Fruit fly (Drosophila melanogaster): ENCODE data around the gene Usp14.

Gene Usp14

dm6 chr2L:10351130-10351529 is 36.9 kb upstream of the Usp14 start:
- TF ChIP-seq CrebA (GFP tag; optimal IDR thresholded peaks at IDR 0.05; ENCODE audit: borderline replicate concordance) (no peak), psq (GFP tag; optimal IDR thresholded peaks at IDR 0.05) (no peak), CG9705 (GFP tag; optimal IDR thresholded peaks at IDR 0.05) (no peak), foxo (GFP tag; optimal IDR thresholded peaks at IDR 0.05) (no peak), sv (GFP tag; optimal IDR thresholded peaks at IDR 0.05) (no peak), Vsx2 (GFP tag; optimal IDR thresholded peaks at IDR 0.05; ENCODE audit: partially characterized antibody) (no peak), Mio (GFP tag; optimal IDR thresholded peaks at IDR 0.05) (no peak), Abd-B (GFP tag; optimal IDR thresholded peaks at IDR 0.05) (no peak), sage (GFP tag; optimal IDR thresholded peaks at IDR 0.05) (no peak), brk (GFP tag; optimal IDR thresholded peaks at IDR 0.05) (no peak), fru (GFP tag; optimal IDR thresholded peaks at IDR 0.05) (no peak), dmrt93B (GFP tag; optimal IDR thresholded peaks at IDR 0.05) (no peak), OdsH (GFP tag; optimal IDR thresholded peaks at IDR 0.05) (no peak), usp (GFP tag; optimal IDR thresholded peaks at IDR 0.05) (no peak), Myc (optimal IDR thresholded peaks at IDR 0.05) (no peak), CG32264 (GFP tag; optimal IDR thresholded peaks at IDR 0.05) (no peak)

DNA sequence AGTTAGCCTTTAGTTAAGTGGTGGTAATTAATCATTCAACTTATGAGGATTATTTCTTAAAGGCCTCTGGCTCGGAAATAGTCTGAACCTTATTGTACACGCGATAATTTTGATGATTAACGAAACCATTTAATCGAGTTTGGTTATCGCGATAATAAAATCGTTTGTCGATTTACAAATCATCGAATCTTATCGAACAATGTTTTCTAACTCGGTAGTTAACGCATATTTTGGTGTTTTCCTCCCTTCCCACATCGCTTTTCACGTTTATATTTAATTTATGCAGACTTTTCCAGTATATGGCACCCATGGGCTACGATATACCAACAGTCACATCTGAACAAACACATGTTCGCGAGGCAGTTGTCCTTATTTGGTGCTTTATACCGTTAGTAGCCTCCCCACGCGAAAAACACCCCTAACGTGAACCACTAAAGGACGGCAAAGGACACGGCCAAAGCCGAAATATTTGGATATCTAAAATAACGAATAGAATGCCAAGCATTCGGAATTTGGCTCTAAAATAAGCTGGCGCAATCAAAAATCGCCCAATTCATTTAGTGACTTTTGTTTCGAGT is 29.9 kb upstream of the Usp14 start, which contains the start of gene Frmd5:
Gene Frmd5 (plus strand): TSS at position 414 of the 578 bp plus-strand sequence.
- TF ChIP-seq Rel (GFP tag; optimal IDR thresholded peaks at IDR 0.05): no peak
- TF ChIP-seq Rel (tag; optimal IDR thresholded peaks at IDR 0.05): no peak
- no peak for TF ChIP-seq brk (GFP tag; optimal IDR thresholded peaks at IDR 0.05)
- no peak for TF ChIP-seq CG9705 (GFP tag; optimal IDR thresholded peaks at IDR 0.05)
- no peak for TF ChIP-seq Dif (GFP tag; optimal IDR thresholded peaks at IDR 0.05; ENCODE audit: partially characterized antibody)
- no peak for TF ChIP-seq dmrt93B (GFP tag; optimal IDR thresholded peaks at IDR 0.05)
- TF ChIP-seq dsf (GFP tag; optimal IDR thresholded peaks at IDR 0.05; ENCODE audit: borderline replicate concordance): no peak
- TF ChIP-seq dl (GFP tag; optimal IDR thresholded peaks at IDR 0.05; ENCODE audit: insufficient read depth in 1 of 2, partially characterized antibody in 2 of 2): no peak
- no peak for TF ChIP-seq Hr83 (GFP tag; optimal IDR thresholded peaks at IDR 0.05; ENCODE audit: poor library complexity, severe bottlenecking)
- TF ChIP-seq woc (GFP tag; optimal IDR thresholded peaks at IDR 0.05): no peak
- no peak for TF ChIP-seq usp (GFP tag; optimal IDR thresholded peaks at IDR 0.05)
- TF ChIP-seq Jra (GFP tag; optimal IDR thresholded peaks at IDR 0.05): no peak
- TF ChIP-seq HLH106 (tag; optimal IDR thresholded peaks at IDR 0.05): no peak
- TF ChIP-seq rgr (GFP tag; optimal IDR thresholded peaks at IDR 0.05): no peak
- no peak for TF ChIP-seq OdsH (GFP tag; optimal IDR thresholded peaks at IDR 0.05)
- TF ChIP-seq N (GFP tag; optimal IDR thresholded peaks at IDR 0.05): no peak
- no peak for TF ChIP-seq Hr78 (GFP tag; optimal IDR thresholded peaks at IDR 0.05)
- no peak for TF ChIP-seq Mio (GFP tag; optimal IDR thresholded peaks at IDR 0.05)
- no peak for TF ChIP-seq Vsx2 (GFP tag; optimal IDR thresholded peaks at IDR 0.05; ENCODE audit: partially characterized antibody)
- no peak for TF ChIP-seq h (GFP tag; optimal IDR thresholded peaks at IDR 0.05)
- TF ChIP-seq br (GFP tag; optimal IDR thresholded peaks at IDR 0.05): no peak

DNA sequence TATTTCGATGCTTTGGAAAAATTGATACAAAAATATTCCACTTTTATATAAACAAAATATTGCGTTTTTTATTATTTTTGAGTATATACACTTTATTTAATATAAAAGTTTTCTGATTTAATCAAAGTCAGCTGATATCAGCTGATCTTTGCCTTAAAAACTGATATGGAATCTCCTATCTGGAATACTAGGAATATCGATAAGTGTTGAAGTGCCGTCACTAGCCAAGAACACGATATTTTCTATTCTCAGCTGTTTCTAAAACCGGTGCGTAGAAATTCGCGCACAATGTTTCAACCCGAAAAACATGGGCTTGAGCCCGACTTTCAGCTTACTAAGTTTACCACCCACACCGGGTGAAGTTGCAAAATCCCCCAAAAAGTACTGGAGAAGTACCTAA is 28.3 kb upstream of the Usp14 start, which contains the start of gene Sps2:
Gene Sps2 (plus strand): TSS at position 124 of the 400 bp plus-strand sequence.
- TF ChIP-seq Hr78 (GFP tag; optimal IDR thresholded peaks at IDR 0.05) (no peak), CG9705 (GFP tag; optimal IDR thresholded peaks at IDR 0.05) (no peak), br (GFP tag; optimal IDR thresholded peaks at IDR 0.05) (no peak), Vsx2 (GFP tag; optimal IDR thresholded peaks at IDR 0.05; ENCODE audit: partially characterized antibody) (no peak), dsf (GFP tag; optimal IDR thresholded peaks at IDR 0.05; ENCODE audit: borderline replicate concordance) (no peak), CrebA (GFP tag; optimal IDR thresholded peaks at IDR 0.05; ENCODE audit: borderline replicate concordance) (no peak), lola (GFP tag; optimal IDR thresholded peaks at IDR 0.05) (no peak), usp (GFP tag; optimal IDR thresholded peaks at IDR 0.05) (no peak), Sp1 (GFP tag; optimal IDR thresholded peaks at IDR 0.05) (no peak), Rel (GFP tag; optimal IDR thresholded peaks at IDR 0.05) (no peak), Rel (tag; optimal IDR thresholded peaks at IDR 0.05) (no peak), fru (GFP tag; optimal IDR thresholded peaks at IDR 0.05) (peak; percentile 10), dmrt93B (GFP tag; optimal IDR thresholded peaks at IDR 0.05) (no peak), rgr (GFP tag; optimal IDR thresholded peaks at IDR 0.05) (no peak), GATAd (GFP tag; optimal IDR thresholded peaks at IDR 0.05) (no peak), jim (GFP tag; optimal IDR thresholded peaks at IDR 0.05) (no peak), sv (GFP tag; optimal IDR thresholded peaks at IDR 0.05) (no peak), CG32264 (GFP tag; optimal IDR thresholded peaks at IDR 0.05) (no peak), brk (GFP tag; optimal IDR thresholded peaks at IDR 0.05) (peak; percentile 18), ey (GFP tag; optimal IDR thresholded peaks at IDR 0.05) (no peak), pan (optimal IDR thresholded peaks at IDR 0.05) (no peak), OdsH (GFP tag; optimal IDR thresholded peaks at IDR 0.05) (no peak), Jra (GFP tag; optimal IDR thresholded peaks at IDR 0.05) (no peak), h (GFP tag; optimal IDR thresholded peaks at IDR 0.05) (peak; percentile 24), Hnf4 (GFP tag; optimal IDR thresholded peaks at IDR 0.05) (peak; percentile 10)

Measured in whole organism, wandering third instar larva.